Worm (Caenorhabditis elegans): ENCODE measurements around the gene K11C4.2.

Gene K11C4.2

ce11 chrV:6888828-6889227 lies 6.0 kb upstream of the K11C4.2 start (continued):
- TF ChIP-seq unc-42 (tag; optimal IDR thresholded peaks at IDR 0.05) = peak; percentile 56
- peak; percentile 90 for TF ChIP-seq pqm-1 (tag; optimal IDR thresholded peaks at IDR 0.05)
- TF ChIP-seq ceh-48 (tag; optimal IDR thresholded peaks at IDR 0.05) = peak; percentile 46
- TF ChIP-seq elt-4 (tag; optimal IDR thresholded peaks at IDR 0.05) = no peak
- TF ChIP-seq unc-86 (tag; optimal IDR thresholded peaks at IDR 0.05) = peak; percentile 78
- TF ChIP-seq ceh-31 (tag; optimal IDR thresholded peaks at IDR 0.05) = peak; percentile 49
- TF ChIP-seq ceh-9 (tag; optimal IDR thresholded peaks at IDR 0.05) = no peak
- peak; percentile 49 for TF ChIP-seq nfya-1 (tag; optimal IDR thresholded peaks at IDR 0.05)
- TF ChIP-seq T23F11.4 (GFP tag; optimal IDR thresholded peaks at IDR 0.05) = peak; percentile 62
- peak; percentile 58; the same call in 1 of the 2 replicates for TF ChIP-seq ceh-45 (GFP tag; IDR thresholded peaks at IDR 0.05)
- peak; percentile 70 for TF ChIP-seq Y22D7AL.16 (tag; optimal IDR thresholded peaks at IDR 0.05)
- peak; percentile 83 for TF ChIP-seq che-1 (tag; optimal IDR thresholded peaks at IDR 0.05)
- TF ChIP-seq pax-1 (tag; optimal IDR thresholded peaks at IDR 0.05) = no peak
- TF ChIP-seq hlh-30 (tag; optimal IDR thresholded peaks at IDR 0.05; ENCODE audit: insufficient read depth) = no peak
- TF ChIP-seq ceh-19 (GFP tag; optimal IDR thresholded peaks at IDR 0.05) = peak; percentile 78
- peak; percentile 46 for TF ChIP-seq rnt-1 (tag; optimal IDR thresholded peaks at IDR 0.05)
- TF ChIP-seq ref-2 (tag; optimal IDR thresholded peaks at IDR 0.05) = peak; percentile 82
- TF ChIP-seq K02D7.2 (tag; optimal IDR thresholded peaks at IDR 0.05) = peak; percentile 62
- TF ChIP-seq sox-4 (tag; optimal IDR thresholded peaks at IDR 0.05) = peak; percentile 82

- no peak for TF ChIP-seq T23F11.4 (GFP tag; optimal IDR thresholded peaks at IDR 0.05)
- no peak for TF ChIP-seq unc-86 (tag; optimal IDR thresholded peaks at IDR 0.05)
- no peak for TF ChIP-seq sdc-2 (tag; optimal IDR thresholded peaks at IDR 0.05)
- TF ChIP-seq ceh-31 (tag; optimal IDR thresholded peaks at IDR 0.05) = peak; percentile 5
- no peak for TF ChIP-seq K09A11.1 (tag; optimal IDR thresholded peaks at IDR 0.05; ENCODE audit: insufficient read depth)
- no peak for TF ChIP-seq fkh-10 (GFP tag; optimal IDR thresholded peaks at IDR 0.05)
- no peak for TF ChIP-seq fkh-6 (tag; optimal IDR thresholded peaks at IDR 0.05)
- TF ChIP-seq ceh-45 (GFP tag; IDR thresholded peaks at IDR 0.05) = no peak
- no peak for TF ChIP-seq tbx-7 (tag; optimal IDR thresholded peaks at IDR 0.05)
- no peak for TF ChIP-seq ceh-22 (tag; optimal IDR thresholded peaks at IDR 0.05)
- TF ChIP-seq unc-42 (tag; optimal IDR thresholded peaks at IDR 0.05) = peak; percentile 19
- peak; percentile 59 for TF ChIP-seq ceh-48 (tag; optimal IDR thresholded peaks at IDR 0.05)
- no peak for TF ChIP-seq npax-4 (tag; optimal IDR thresholded peaks at IDR 0.05)
- no peak for TF ChIP-seq hlh-15 (tag; optimal IDR thresholded peaks at IDR 0.05)
- TF ChIP-seq syd-9 (tag; optimal IDR thresholded peaks at IDR 0.05) = peak; percentile 25
- peak; percentile 88 for TF ChIP-seq ceh-34 (tag; optimal IDR thresholded peaks at IDR 0.05)
- peak; percentile 52 for TF ChIP-seq ceh-19 (GFP tag; optimal IDR thresholded peaks at IDR 0.05)
- TF ChIP-seq pat-9 (tag; optimal IDR thresholded peaks at IDR 0.05) = no peak
- TF ChIP-seq tbx-2 (tag; optimal IDR thresholded peaks at IDR 0.05) = peak; percentile 10
- no peak for TF ChIP-seq pros-1 (tag; optimal IDR thresholded peaks at IDR 0.05)
Measured at ce11 chrV:6893681-6894080, 1.2 kb upstream of the K11C4.2 start.

- TF ChIP-seq unc-86 (tag; optimal IDR thresholded peaks at IDR 0.05) (no peak), odd-2 (tag; optimal IDR thresholded peaks at IDR 0.05) (no peak), eyg-1 (tag; optimal IDR thresholded peaks at IDR 0.05) (no peak), madf-2 (tag; optimal IDR thresholded peaks at IDR 0.05) (no peak), hlh-8 (tag; optimal IDR thresholded peaks at IDR 0.05) (no peak), ceh-30 (tag; optimal IDR thresholded peaks at IDR 0.05) (no peak), ceh-2 (tag; optimal IDR thresholded peaks at IDR 0.05) (no peak), fkh-10 (GFP tag; optimal IDR thresholded peaks at IDR 0.05) (no peak), sox-2 (GFP tag; IDR thresholded peaks at IDR 0.05) (no peak), ahr-1 (tag; optimal IDR thresholded peaks at IDR 0.05) (no peak), ceh-19 (GFP tag; optimal IDR thresholded peaks at IDR 0.05) (no peak), lin-11 (tag; optimal IDR thresholded peaks at IDR 0.05) (no peak), unc-42 (tag; optimal IDR thresholded peaks at IDR 0.05) (no peak), sox-4 (tag; optimal IDR thresholded peaks at IDR 0.05) (no peak), ceh-24 (tag; optimal IDR thresholded peaks at IDR 0.05) (no peak), nhr-232 (tag; optimal IDR thresholded peaks at IDR 0.05) (no peak), fax-1 (tag; optimal IDR thresholded peaks at IDR 0.05) (no peak), ceh-48 (tag; optimal IDR thresholded peaks at IDR 0.05) (no peak)
Measured at ce11 chrV:6896700-6897099, 1.8 kb downstream of the K11C4.2 start, which contains the start of gene K11C4.1. K11C4.1 (plus strand) TSS chrV:6897000.
